Fruit fly (Drosophila melanogaster) whole organism, embryonic: ENCODE data around the gene CG12659.
A peak's percentile ranks its signal among the peaks of the same experiment; 100 is the strongest.

Experiments
- BtbVII ChIP-seq: fragments of 200-800 bp; sonication (Bioruptor generic); optimal IDR thresholded peaks from 3 replicates; lab custom pipeline; 2017; ENCODE audit warnings: missing biosample characterization, mild to moderate bottlenecking, missing genetic modification characterization
- CG10462 ChIP-seq: fragments of 200-800 bp; sonication (Bioruptor generic); optimal IDR thresholded peaks from 2 replicates; lab custom pipeline; 2016; ENCODE audit warnings: missing biosample characterization, missing genetic modification characterization
- CG12236 ChIP-seq: fragments of 200-800 bp; sonication (Bioruptor generic); optimal IDR thresholded peaks from 2 replicates; lab custom pipeline; 2016; ENCODE audit warnings: missing biosample characterization, missing genetic modification characterization
- CG12744 ChIP-seq: fragments of 200-800 bp; sonication (Bioruptor generic); optimal IDR thresholded peaks from 2 replicates; lab custom pipeline; 2016; ENCODE audit warnings: missing biosample characterization, missing genetic modification characterization
- CG13894 ChIP-seq: fragments of 200-800 bp; sonication (Bioruptor generic); optimal IDR thresholded peaks from 3 replicates; lab custom pipeline; 2018; ENCODE audit warnings: missing biosample characterization, mild to moderate bottlenecking, missing genetic modification characterization, moderate library complexity
- CG14965 ChIP-seq: fragments of 200-800 bp; sonication (Bioruptor generic); optimal IDR thresholded peaks from 2 replicates; lab custom pipeline; 2016; ENCODE audit warnings: missing biosample characterization, missing genetic modification characterization, borderline replicate concordance
- CG15696 ChIP-seq: fragments of 200-800 bp; sonication (Bioruptor generic); optimal IDR thresholded peaks from 2 replicates; lab custom pipeline; 2019; ENCODE audit warnings: missing biosample characterization, mild to moderate bottlenecking, missing genetic modification characterization, moderate library complexity
- CG16863 ChIP-seq: fragments of 200-800 bp; sonication (Bioruptor generic); optimal IDR thresholded peaks from 3 replicates; lab custom pipeline; 2016; ENCODE audit warnings: missing biosample characterization, missing genetic modification characterization
- CG17361 ChIP-seq: fragments of 200-800 bp; sonication (Bioruptor generic); IDR thresholded peaks from 3 replicates; pipeline ENCODE4 v1.3.6; 2022; ENCODE audit warnings: missing biosample characterization, missing genetic modification characterization
- CG17568 ChIP-seq: fragments of 200-800 bp; sonication (Bioruptor generic); optimal IDR thresholded peaks from 2 replicates; lab custom pipeline; 2018; ENCODE audit warnings: missing biosample characterization, mild to moderate bottlenecking, missing genetic modification characterization, moderate library complexity
- CG1792 ChIP-seq: fragments of 200-800 bp; sonication (Bioruptor generic); optimal IDR thresholded peaks from 2 replicates; lab custom pipeline; 2016; ENCODE audit warnings: missing biosample characterization, missing genetic modification characterization
- CG2199 ChIP-seq: fragments of 200-800 bp; sonication (Bioruptor generic); IDR thresholded peaks from 3 replicates; pipeline ENCODE4 v1.3.6; 2022; ENCODE audit warnings: missing biosample characterization, missing genetic modification characterization
- CG2712 ChIP-seq: fragments of 200-800 bp; optimal IDR thresholded peaks from 3 replicates; lab custom pipeline; 2019; ENCODE audit warnings: missing biosample characterization, mild to moderate bottlenecking, missing genetic modification characterization, moderate library complexity
- CG30431 ChIP-seq: fragments of 200-800 bp; sonication (Bioruptor generic); optimal IDR thresholded peaks from 2 replicates; lab custom pipeline; 2017; ENCODE audit warnings: missing biosample characterization, missing genetic modification characterization
- CG31224 ChIP-seq: fragments of 200-800 bp; sonication (Bioruptor generic); IDR thresholded peaks from 2 replicates; pipeline ENCODE4 v1.3.6; 2022; ENCODE audit warnings: missing biosample characterization, missing genetic modification characterization
- CG4282 ChIP-seq: fragments of 200-800 bp; sonication (Bioruptor generic); optimal IDR thresholded peaks from 2 replicates; lab custom pipeline; 2016; ENCODE audit warnings: missing biosample characterization, missing genetic modification characterization
- CG5245 ChIP-seq: fragments of 200-800 bp; sonication (Bioruptor generic); optimal IDR thresholded peaks from 3 replicates; lab custom pipeline; 2016; ENCODE audit warnings: missing biosample characterization, missing genetic modification characterization
- CG7745 ChIP-seq: fragments of 200-800 bp; sonication (Bioruptor generic); optimal IDR thresholded peaks from 2 replicates; lab custom pipeline; 2018; ENCODE audit warnings: missing biosample characterization, mild to moderate bottlenecking, missing genetic modification characterization, moderate library complexity
- CG7839 ChIP-seq: fragments of 200-800 bp; sonication (Bioruptor generic); optimal IDR thresholded peaks from 3 replicates; lab custom pipeline; 2018; ENCODE audit warnings: missing biosample characterization, mild to moderate bottlenecking, missing genetic modification characterization, moderate library complexity
- CG8478 ChIP-seq: fragments of >200 bp; optimal IDR thresholded peaks from 2 replicates; lab custom pipeline; 2018
- CG9797 ChIP-seq: fragments of 200-800 bp; sonication (Bioruptor generic); optimal IDR thresholded peaks from 3 replicates; lab custom pipeline; 2018; ENCODE audit warnings: missing biosample characterization, mild to moderate bottlenecking, missing genetic modification characterization
- CHES-1-like ChIP-seq: fragments of 200-800 bp; sonication (Bioruptor generic); optimal IDR thresholded peaks from 2 replicates; lab custom pipeline; 2016; ENCODE audit warnings: missing biosample characterization, missing genetic modification characterization
- CTCF ChIP-seq: fragments of 200-800 bp; sonication (Bioruptor generic); optimal IDR thresholded peaks from 2 replicates; lab custom pipeline; 2017; ENCODE audit warnings: missing biosample characterization, mild to moderate bottlenecking, missing genetic modification characterization, moderate library complexity
- CoRest ChIP-seq: fragments of 200-800 bp; sonication (Bioruptor generic); optimal IDR thresholded peaks from 3 replicates; lab custom pipeline; 2018; ENCODE audit warnings: missing biosample characterization, mild to moderate bottlenecking, missing genetic modification characterization, moderate library complexity
- Deaf1 ChIP-seq: fragments of 200-800 bp; optimal IDR thresholded peaks from 3 replicates; lab custom pipeline; 2019; ENCODE audit warnings: missing biosample characterization, mild to moderate bottlenecking, missing genetic modification characterization, moderate library complexity
- ERR ChIP-seq: fragments of 200-800 bp; sonication (Bioruptor generic); optimal IDR thresholded peaks from 2 replicates; lab custom pipeline; 2016; ENCODE audit warnings: missing biosample characterization, missing genetic modification characterization
- Fer3 ChIP-seq: fragments of 200-800 bp; sonication (Bioruptor generic); optimal IDR thresholded peaks from 2 replicates; lab custom pipeline; 2018; ENCODE audit warnings: missing biosample characterization, mild to moderate bottlenecking, missing genetic modification characterization, moderate library complexity
- HmgZ ChIP-seq: fragments of 200-800 bp; sonication (Bioruptor generic); optimal IDR thresholded peaks from 2 replicates; lab custom pipeline; 2018; ENCODE audit warnings: missing biosample characterization, mild to moderate bottlenecking, missing genetic modification characterization
- Hr3 ChIP-seq: fragments of 200-800 bp; sonication (Bioruptor generic); optimal IDR thresholded peaks from 3 replicates; lab custom pipeline; 2016; ENCODE audit warnings: missing biosample characterization, missing genetic modification characterization
- Kr ChIP-seq: fragments of 200-800 bp; sonication (Bioruptor generic); optimal IDR thresholded peaks from 2 replicates; lab custom pipeline; 2017; ENCODE audit warnings: missing biosample characterization, mild to moderate bottlenecking, missing genetic modification characterization
- Ravus ChIP-seq: fragments of 200-800 bp; sonication (Bioruptor generic); IDR thresholded peaks from 2 replicates; pipeline ENCODE4 v1.3.6; 2022; ENCODE audit warnings: missing biosample characterization, missing genetic modification characterization
- Rfx ChIP-seq: fragments of 200-800 bp; sonication (Bioruptor generic); IDR thresholded peaks from 2 replicates; pipeline ENCODE4 v1.3.6; 2022; ENCODE audit warnings: missing biosample characterization, missing genetic modification characterization
- Sry-β ChIP-seq: fragments of 200-800 bp; sonication (Bioruptor generic); optimal IDR thresholded peaks from 2 replicates; lab custom pipeline; 2018; ENCODE audit warnings: missing biosample characterization, mild to moderate bottlenecking, missing genetic modification characterization, moderate library complexity
- aop ChIP-seq: fragments of 200-800 bp; sonication (Bioruptor generic); IDR thresholded peaks from 2 replicates; pipeline ENCODE4 v1.3.6; 2022; ENCODE audit warnings: missing biosample characterization, missing genetic modification characterization
- ara ChIP-seq: fragments of 200-800 bp; sonication (Bioruptor generic); IDR thresholded peaks from 2 replicates; pipeline ENCODE4 v1.3.6; 2022; ENCODE audit warnings: missing biosample characterization, missing genetic modification characterization
- br ChIP-seq: fragments of >200 bp; optimal IDR thresholded peaks from 2 replicates; lab custom pipeline; 2017
- fd64A ChIP-seq: fragments of 200-800 bp; sonication (Bioruptor generic); optimal IDR thresholded peaks from 3 replicates; lab custom pipeline; 2018; ENCODE audit warnings: missing biosample characterization, mild to moderate bottlenecking, missing genetic modification characterization
- grau ChIP-seq: fragments of 200-800 bp; optimal IDR thresholded peaks from 3 replicates; lab custom pipeline; 2019; ENCODE audit warnings: missing biosample characterization, mild to moderate bottlenecking, missing genetic modification characterization, moderate library complexity
- gsb-n ChIP-seq: fragments of 200-800 bp; sonication (Bioruptor generic); optimal IDR thresholded peaks from 3 replicates; lab custom pipeline; 2018; ENCODE audit warnings: missing biosample characterization, mild to moderate bottlenecking, missing genetic modification characterization
- gt ChIP-seq: fragments of 200-800 bp; sonication (Bioruptor generic); IDR thresholded peaks from 2 replicates; pipeline ENCODE4 v1.3.6; 2022; ENCODE audit warnings: missing biosample characterization, missing genetic modification characterization
- h ChIP-seq: fragments of >200 bp; optimal IDR thresholded peaks from 2 replicates; lab custom pipeline; 2017
- hbn ChIP-seq: fragments of 200-800 bp; sonication (Bioruptor generic); IDR thresholded peaks from 2 replicates; pipeline ENCODE4 v1.3.6; 2022; ENCODE audit warnings: missing biosample characterization, missing genetic modification characterization; ENCODE audit not compliant: partially characterized antibody
- her ChIP-seq: fragments of 200-800 bp; sonication (Bioruptor generic); optimal IDR thresholded peaks from 2 replicates; lab custom pipeline; 2016; ENCODE audit warnings: missing biosample characterization, missing genetic modification characterization
- mam ChIP-seq: fragments of 200-800 bp; sonication (Bioruptor generic); optimal IDR thresholded peaks from 3 replicates; lab custom pipeline; 2016; ENCODE audit warnings: missing biosample characterization, missing genetic modification characterization
- pb ChIP-seq: fragments of 200-800 bp; sonication (Bioruptor generic); optimal IDR thresholded peaks from 3 replicates; lab custom pipeline; 2016; ENCODE audit warnings: missing biosample characterization, missing genetic modification characterization
- repo ChIP-seq: fragments of 200-800 bp; sonication (Bioruptor generic); optimal IDR thresholded peaks from 2 replicates; lab custom pipeline; 2016; ENCODE audit warnings: missing biosample characterization, missing genetic modification characterization
- sens ChIP-seq: fragments of 200-800 bp; sonication (Bioruptor generic); peaks from one replicate; lab custom pipeline; 2016; ENCODE audit warnings: missing biosample characterization, missing genetic modification characterization
- sens-2 ChIP-seq: fragments of 200-800 bp; sonication (Bioruptor generic); IDR thresholded peaks from 2 replicates; pipeline ENCODE4 v1.3.6; 2022; ENCODE audit warnings: missing biosample characterization, missing genetic modification characterization
- slbo ChIP-seq: fragments of 200-800 bp; sonication (Bioruptor generic); IDR thresholded peaks from 2 replicates; pipeline ENCODE4 v1.3.6; 2022; ENCODE audit warnings: missing biosample characterization, missing genetic modification characterization
- sug ChIP-seq: fragments of 200-800 bp; optimal IDR thresholded peaks from 2 replicates; lab custom pipeline; 2019; ENCODE audit warnings: missing biosample characterization, mild to moderate bottlenecking, missing genetic modification characterization, moderate library complexity
- tin ChIP-seq: fragments of 200-800 bp; sonication (Bioruptor generic); optimal IDR thresholded peaks from 3 replicates; lab custom pipeline; 2016; ENCODE audit warnings: missing biosample characterization, missing genetic modification characterization
- trh ChIP-seq: fragments of 200-800 bp; sonication (Bioruptor generic); optimal IDR thresholded peaks from 2 replicates; lab custom pipeline; 2016; ENCODE audit warnings: missing biosample characterization, missing genetic modification characterization
- twi ChIP-seq: fragments of 200-800 bp; optimal IDR thresholded peaks from 2 replicates; lab custom pipeline; 2019; ENCODE audit warnings: missing biosample characterization, mild to moderate bottlenecking, missing genetic modification characterization, moderate library complexity
- wek ChIP-seq: fragments of 200-800 bp; sonication (Bioruptor generic); optimal IDR thresholded peaks from 3 replicates; lab custom pipeline; 2018; ENCODE audit warnings: missing biosample characterization, mild to moderate bottlenecking, missing genetic modification characterization, moderate library complexity

The CG12659 gene

dm6 chrX:8588607-8589171, 2.8 kb downstream of the CG12659 start, which contains the start of gene CG12081 (continued):
- TF ChIP-seq CG2199 (0 out of 3 replicates have a peak, but pooled peaks have one; percentile 25), mam (no peak), twi (tag; lab: Kevin White, UChicago) (peak; percentile 43), repo (no peak), CG14965 (no peak), ara (GFP tag; lab: Robert Waterston, UW) (0 out of 2 replicates have a peak, but pooled peaks have one; percentile 34), CG1792 (GFP tag; lab: Kevin White, UChicago) (no peak), sug (tag; lab: Kevin White, UChicago) (peak; percentile 37), Hr3 (no peak), slbo (GFP tag; lab: Robert Waterston, UW) (no peak), sens (GFP tag; lab: Kevin White, UChicago) (peak; percentile 84), pb (GFP tag; lab: Kevin White, UChicago) (no peak), HmgZ (tag; lab: Kevin White, UChicago) (peak; percentile 74), Deaf1 (tag; lab: Kevin White, UChicago) (no peak), CG12236 (GFP tag; lab: Kevin White, UChicago) (no peak), CG17361 (GFP tag; lab: Robert Waterston, UW) (no peak), CoRest (tag; lab: Kevin White, UChicago) (peak; percentile 27), hbn (GFP tag; lab: Robert Waterston, UW) (peak; percentile 85), gsb-n (tag; lab: Kevin White, UChicago) (no peak), aop (GFP tag; lab: Robert Waterston, UW) (no peak), CG8478 (no peak), sens-2 (GFP tag; lab: Robert Waterston, UW) (no peak), CG10462 (GFP tag; lab: Kevin White, UChicago) (no peak), her (no peak), Kr (GFP tag; lab: Kevin White, UChicago) (no peak), CHES-1-like (GFP tag; lab: Kevin White, UChicago) (no peak), BtbVII (GFP tag; lab: Kevin White, UChicago) (no peak), Sry-β (GFP tag; lab: Kevin White, UChicago) (peak; percentile 78), Fer3 (tag; lab: Kevin White, UChicago) (no peak), trh (GFP tag; lab: Kevin White, UChicago) (no peak), CG12744 (GFP tag; lab: Kevin White, UChicago) (no peak), fd64A (no peak), CG7745 (tag; lab: Kevin White, UChicago) (no peak), CG2712 (tag; lab: Kevin White, UChicago) (peak; percentile 31), grau (tag; lab: Kevin White, UChicago) (peak; percentile 31), CTCF (GFP tag; lab: Kevin White, UChicago) (peak; percentile 3), CG17568 (GFP tag; lab: Kevin White, UChicago) (no peak), CG13894 (tag; lab: Kevin White, UChicago) (no peak), CG30431 (GFP tag; lab: Kevin White, UChicago) (no peak), ERR (GFP tag; lab: Kevin White, UChicago) (no peak), br (lab: Kevin White, UChicago) (no peak), h (lab: Kevin White, UChicago) (no peak), Rfx (peak; percentile 42; the same call in 1 of the 2 replicates), CG31224 (GFP tag; lab: Robert Waterston, UW) (no peak), CG9797 (GFP tag; lab: Kevin White, UChicago) (no peak), CG4282 (GFP tag; lab: Kevin White, UChicago) (no peak), wek (GFP tag; lab: Kevin White, UChicago) (no peak), gt (no peak), Ravus (GFP tag; lab: Robert Waterston, UW) (no peak), CG7839 (tag; lab: Kevin White, UChicago) (no peak), CG16863 (GFP tag; lab: Kevin White, UChicago) (no peak), CG5245 (GFP tag; lab: Kevin White, UChicago) (no peak), CG15696 (tag; lab: Kevin White, UChicago) (no peak), tin (GFP tag; lab: Kevin White, UChicago) (no peak)
